Worm (Caenorhabditis elegans) whole organism, L3 larva: ENCODE results near the gene ptp-3.
A peak's percentile ranks its signal among the peaks of the same experiment; 100 is the strongest.

Experiments
- ZK546.5 ChIP-seq: sonication (generic microtip); optimal IDR thresholded peaks from 2 replicates; lab custom pipeline; 2017; ENCODE audit warnings: missing biosample characterization, missing genetic modification characterization
- ama-1 ChIP-seq: fragments of 150-350 bp; optimal IDR thresholded peaks from 2 replicates; lab custom pipeline; 2018
- ceh-16 ChIP-seq: sonication (generic microtip); optimal IDR thresholded peaks from 2 replicates; lab custom pipeline; 2017; ENCODE audit warnings: missing biosample characterization, missing genetic modification characterization
- ceh-28 ChIP-seq: fragments of 150-350 bp; optimal IDR thresholded peaks from 2 replicates; lab custom pipeline; 2014; ENCODE audit warnings: missing biosample characterization, missing genetic modification reagents, missing genetic modification characterization
- ceh-82 ChIP-seq: fragments of 150-350 bp; optimal IDR thresholded peaks from 2 replicates; lab custom pipeline; 2014; ENCODE audit warnings: missing biosample characterization, missing genetic modification characterization
- daf-12 ChIP-seq: fragments of 150-350 bp; optimal IDR thresholded peaks from 2 replicates; lab custom pipeline; 2014; ENCODE audit warnings: missing biosample characterization, missing genetic modification reagents, missing genetic modification characterization
- egl-5 ChIP-seq: fragments of 150-350 bp; optimal IDR thresholded peaks from 2 replicates; lab custom pipeline; 2017; ENCODE audit warnings: missing biosample characterization, missing genetic modification reagents, missing genetic modification characterization, inconsistent platforms
- elt-2 ChIP-seq: sonication (generic microtip); optimal IDR thresholded peaks from 2 replicates; lab custom pipeline; 2016; ENCODE audit warnings: missing genetic modification reagents, mild to moderate bottlenecking, missing genetic modification characterization, missing compliant biosample characterization
- elt-3 ChIP-seq, 3 experiments: fragments of 150-350 bp in 1 of 3; sonication (generic microtip) in 2 of 3; optimal IDR thresholded peaks; 2 replicates in 2 of 3; 4 replicates in 1 of 3; lab custom pipeline; 2014 to 2017; ENCODE audit warnings: missing biosample characterization in 3 of 3, missing genetic modification characterization in 3 of 3
- eor-1 ChIP-seq, 2 experiments: fragments of 150-350 bp; optimal IDR thresholded peaks; 2 replicates each; lab custom pipeline; 2014 to 2018; ENCODE audit warnings: missing biosample characterization in 2 of 2, missing genetic modification characterization in 2 of 2
- fos-1 ChIP-seq: fragments of 150-350 bp; optimal IDR thresholded peaks from 2 replicates; lab custom pipeline; 2014; ENCODE audit warnings: missing biosample characterization, missing genetic modification characterization
- jun-1 ChIP-seq: fragments of 150-350 bp; optimal IDR thresholded peaks from 2 replicates; lab custom pipeline; 2014; ENCODE audit warnings: missing biosample characterization, missing genetic modification reagents, missing genetic modification characterization
- lin-15B ChIP-seq: fragments of 150-350 bp; optimal IDR thresholded peaks from 2 replicates; lab custom pipeline; 2014; ENCODE audit warnings: missing biosample characterization, missing genetic modification characterization
- lsy-12 ChIP-seq: sonication (generic microtip); optimal IDR thresholded peaks from 2 replicates; lab custom pipeline; 2016; ENCODE audit warnings: mild to moderate bottlenecking, missing genetic modification characterization, missing compliant biosample characterization
- mdl-1 ChIP-seq: fragments of 150-350 bp; optimal IDR thresholded peaks from 2 replicates; lab custom pipeline; 2014; ENCODE audit warnings: missing biosample characterization, missing genetic modification characterization
- nfya-1 ChIP-seq: sonication (generic microtip); optimal IDR thresholded peaks from 2 replicates; lab custom pipeline; 2017; ENCODE audit warnings: missing genetic modification characterization, mild to moderate bottlenecking, missing compliant biosample characterization, antibody characterized with exemption, moderate library complexity; ENCODE audit not compliant: insufficient read depth
- nhr-11 ChIP-seq: fragments of 150-350 bp; optimal IDR thresholded peaks from 2 replicates; lab custom pipeline; 2014; ENCODE audit warnings: missing biosample characterization, missing genetic modification characterization
- nhr-23 ChIP-seq: fragments of 150-350 bp; optimal IDR thresholded peaks from 2 replicates; lab custom pipeline; 2014; ENCODE audit warnings: missing biosample characterization, missing genetic modification reagents, missing genetic modification characterization
- nhr-237 ChIP-seq: fragments of 150-350 bp; optimal IDR thresholded peaks from 2 replicates; lab custom pipeline; 2014; ENCODE audit warnings: missing biosample characterization, missing genetic modification characterization
- nhr-25 ChIP-seq: sonication (generic microtip); optimal IDR thresholded peaks from 2 replicates; lab custom pipeline; 2017; ENCODE audit warnings: missing biosample characterization, missing genetic modification characterization
- nhr-43 ChIP-seq: sonication (generic microtip); optimal IDR thresholded peaks from 2 replicates; lab custom pipeline; 2016; ENCODE audit warnings: mild to moderate bottlenecking, missing genetic modification characterization, missing compliant biosample characterization; ENCODE audit not compliant: poor library complexity, severe bottlenecking
- nhr-77 ChIP-seq: fragments of 150-350 bp; optimal IDR thresholded peaks from 2 replicates; lab custom pipeline; 2014; ENCODE audit warnings: missing biosample characterization, missing genetic modification characterization
- pha-4 ChIP-seq: fragments of 150-350 bp; optimal IDR thresholded peaks from 2 replicates; lab custom pipeline; 2014; ENCODE audit warnings: missing biosample characterization, missing genetic modification reagents, missing genetic modification characterization
- pqm-1 ChIP-seq: fragments of 150-350 bp; optimal IDR thresholded peaks from 2 replicates; lab custom pipeline; 2017; ENCODE audit warnings: missing biosample characterization, missing genetic modification characterization, inconsistent platforms
- sea-2 ChIP-seq: fragments of 150-350 bp; sonication (generic microtip); optimal IDR thresholded peaks from 4 replicates; lab custom pipeline; 2014; ENCODE audit warnings: missing biosample characterization, missing genetic modification reagents, missing genetic modification characterization
- skn-1 ChIP-seq: fragments of 150-350 bp; optimal IDR thresholded peaks from 2 replicates; lab custom pipeline; 2014; ENCODE audit warnings: missing biosample characterization, missing genetic modification characterization
- tbx-2 ChIP-seq: sonication (generic microtip); optimal IDR thresholded peaks from 2 replicates; lab custom pipeline; 2016; ENCODE audit warnings: mild to moderate bottlenecking, missing genetic modification characterization, missing compliant biosample characterization
- unc-39 ChIP-seq: sonication (generic microtip); optimal IDR thresholded peaks from 4 replicates; lab custom pipeline; 2017; ENCODE audit warnings: missing biosample characterization, missing genetic modification characterization
- unc-62 ChIP-seq: fragments of 150-350 bp; sonication (generic microtip); optimal IDR thresholded peaks from 4 replicates; lab custom pipeline; 2014; ENCODE audit warnings: missing biosample characterization, missing genetic modification reagents, missing genetic modification characterization
- zag-1 ChIP-seq: fragments of 150-350 bp; optimal IDR thresholded peaks from 2 replicates; lab custom pipeline; 2014; ENCODE audit warnings: missing biosample characterization, missing genetic modification characterization

ptp-3 gene

DNA sequence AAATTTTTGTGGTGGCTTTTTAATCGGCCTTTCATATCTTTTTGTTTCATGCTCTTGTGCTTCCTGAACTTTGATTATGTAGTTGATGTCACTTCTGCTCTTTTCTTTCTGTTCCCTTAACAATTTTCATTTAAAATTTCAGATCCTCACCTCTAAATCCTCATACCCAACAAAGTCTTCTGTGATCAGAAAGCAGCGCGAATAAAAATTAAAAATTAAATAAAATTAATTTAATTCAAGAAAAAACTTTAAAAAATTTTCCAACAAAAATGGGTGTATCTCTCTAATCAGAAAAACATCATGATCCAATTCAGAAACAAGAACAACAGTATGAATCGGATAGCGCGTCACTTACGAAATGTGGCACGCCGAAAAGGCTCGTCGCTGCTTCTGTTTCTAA is at the start of gene ptp-3:
TSS of gene ptp-3 (plus strand) at position 301 of the 400 bp plus-strand sequence.
- TF ChIP-seq unc-62 (GFP tag; lab: Kevin White, UChicago) (no peak), ceh-82 (tag; lab: Kevin White, UChicago) (no peak)

DNA sequence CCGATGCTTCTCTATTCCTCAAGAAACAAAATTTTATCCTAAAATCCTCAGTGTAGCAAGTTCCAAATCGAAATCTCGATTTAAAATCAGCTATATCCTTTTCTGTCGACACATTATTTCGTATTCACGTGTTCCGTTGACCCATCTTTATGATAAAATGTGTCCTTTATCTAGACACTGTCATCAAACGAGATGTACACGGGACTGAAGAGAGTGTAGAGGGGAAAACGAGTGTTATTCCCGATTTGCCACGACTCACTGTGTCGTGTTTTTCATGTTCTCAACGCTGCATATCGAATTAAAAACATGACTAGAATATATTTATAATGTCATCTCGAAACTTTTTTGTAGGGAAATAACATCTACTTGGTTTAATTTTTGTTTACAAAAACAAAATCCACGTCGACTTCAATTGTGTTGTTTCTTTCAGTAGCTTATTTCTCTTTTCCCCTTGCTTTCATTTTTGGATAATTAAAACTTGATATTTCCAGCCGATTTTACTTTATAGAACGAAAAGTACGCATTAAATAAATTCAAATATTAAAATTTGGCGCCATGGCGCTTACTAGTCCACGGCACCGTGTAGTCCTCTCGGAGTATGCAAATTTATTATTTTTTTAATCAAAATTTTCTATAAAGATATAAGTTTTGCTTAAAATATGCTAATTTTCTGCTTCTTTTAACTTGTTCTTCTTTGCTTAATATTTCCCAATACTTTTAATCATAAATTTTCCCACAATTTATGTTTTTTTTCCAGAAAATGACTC is 49.4 kb upstream of the ptp-3 start, which contains the start of gene metr-1:
TSS of gene metr-1 (plus strand) at position 758 of the 767 bp plus-strand sequence.
- TF ChIP-seq nhr-43 (tag; lab: Kevin White, UChicago): peak; percentile 46
- TF ChIP-seq lin-15B: peak; percentile 20
- TF ChIP-seq pha-4: no peak
- no peak for TF ChIP-seq lsy-12
- no peak for TF ChIP-seq nhr-11 (tag; lab: Kevin White, UChicago)
- TF ChIP-seq nfya-1: peak; percentile 7
- TF ChIP-seq skn-1: no peak
- TF ChIP-seq elt-2 (tag; lab: Kevin White, UChicago): peak; percentile 68
- TF ChIP-seq ceh-16 (tag; lab: Kevin White, UChicago): no peak
- TF ChIP-seq nhr-23 (tag; lab: Kevin White, UChicago): peak; percentile 52
- peak in 1 of 3 experiments; percentile 20 for TF ChIP-seq elt-3 (tag; optimal IDR thresholded peaks at IDR 0.05; lab: Kevin White, UChicago)
- TF ChIP-seq mdl-1 (tag; lab: Kevin White, UChicago): no peak
- TF ChIP-seq nhr-25 (tag; lab: Kevin White, UChicago): peak; percentile 46

DNA sequence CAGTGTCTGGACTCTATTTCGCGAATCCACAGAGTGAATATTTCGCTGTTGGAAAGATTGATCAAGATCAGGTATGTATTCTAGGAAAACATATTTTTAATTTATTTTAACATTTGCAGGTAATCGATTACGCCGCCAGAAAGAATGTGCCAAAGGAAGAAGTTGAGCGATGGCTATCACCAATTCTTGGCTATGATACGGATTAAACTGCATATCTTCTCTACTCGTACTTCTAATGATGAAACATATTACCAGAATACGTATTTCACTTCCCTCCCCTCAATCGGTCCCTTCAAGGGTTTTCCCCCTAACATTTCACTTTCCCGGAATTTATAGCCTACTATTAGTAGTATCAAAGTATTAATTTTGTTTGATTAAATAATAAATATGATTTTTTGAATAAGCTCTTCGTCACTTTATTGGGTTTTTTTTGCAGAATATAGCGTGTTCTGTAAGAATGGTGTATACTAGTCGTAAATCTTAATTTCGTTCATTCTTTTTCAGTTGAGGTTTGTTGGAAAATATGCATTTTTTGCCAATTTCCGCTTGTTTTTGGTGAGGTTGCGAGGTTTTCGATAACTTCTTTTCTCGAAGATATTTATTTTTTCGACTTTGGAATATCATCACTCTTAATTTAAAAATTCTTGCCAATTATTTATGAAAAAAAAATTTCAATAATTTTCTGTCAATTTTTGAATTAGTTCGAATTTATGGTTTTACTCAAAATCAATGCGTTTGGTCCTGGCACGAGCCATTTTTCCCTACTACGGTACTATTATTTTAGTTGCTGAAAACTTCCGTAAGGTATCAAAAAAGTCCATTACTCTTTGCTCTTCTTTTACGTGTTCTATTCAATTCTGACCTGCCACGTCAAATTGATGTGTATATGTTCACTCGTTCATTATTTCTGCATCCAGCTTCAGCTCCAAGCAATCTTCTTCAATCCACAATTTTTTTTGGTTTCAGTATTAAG is 44.4 kb upstream of the ptp-3 start:
- peak; percentile 62 for TF ChIP-seq nhr-43 (tag; lab: Kevin White, UChicago)
- TF ChIP-seq lsy-12: peak; percentile 13
- no peak for TF ChIP-seq eor-1 (tag; optimal IDR thresholded peaks at IDR 0.05; lab: Kevin White, UChicago)

DNA sequence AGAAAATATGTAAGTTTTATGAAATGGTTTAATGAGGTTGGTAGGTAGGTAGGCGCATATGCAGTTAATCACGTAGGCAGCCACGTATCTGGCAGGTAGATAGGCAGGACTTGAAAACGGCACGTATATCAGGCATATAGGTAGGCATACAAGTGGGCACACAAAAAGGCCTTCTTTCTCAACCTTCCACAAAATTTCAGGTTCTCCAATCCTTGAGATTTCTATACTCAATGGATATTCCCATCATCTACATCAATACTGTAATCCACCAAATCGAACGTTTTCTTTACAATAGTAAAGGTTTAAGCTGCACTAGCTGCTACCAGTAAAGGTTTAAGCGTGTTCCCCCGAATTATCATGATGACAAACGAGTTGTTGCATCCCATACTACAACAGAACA is 43.0 kb upstream of the ptp-3 start:
- TF ChIP-seq zag-1 (no peak), jun-1 (tag; lab: Kevin White, UChicago) (no peak), ama-1 (lab: Kevin White, UChicago) (no peak), ZK546.5 (tag; lab: Kevin White, UChicago) (no peak), sea-2 (GFP tag; lab: Kevin White, UChicago) (no peak), unc-62 (GFP tag; lab: Kevin White, UChicago) (no peak), egl-5 (tag; lab: Kevin White, UChicago) (no peak), daf-12 (no peak), eor-1 (tag; optimal IDR thresholded peaks at IDR 0.05; lab: Kevin White, UChicago) (no peak), tbx-2 (tag; lab: Kevin White, UChicago) (no peak), pqm-1 (no peak), lin-15B (no peak), nhr-77 (tag; lab: Kevin White, UChicago) (no peak), ceh-82 (tag; lab: Kevin White, UChicago) (no peak), nhr-237 (tag; lab: Kevin White, UChicago) (no peak), ceh-28 (tag; lab: Kevin White, UChicago) (no peak), unc-39 (tag; lab: Kevin White, UChicago) (no peak)

DNA sequence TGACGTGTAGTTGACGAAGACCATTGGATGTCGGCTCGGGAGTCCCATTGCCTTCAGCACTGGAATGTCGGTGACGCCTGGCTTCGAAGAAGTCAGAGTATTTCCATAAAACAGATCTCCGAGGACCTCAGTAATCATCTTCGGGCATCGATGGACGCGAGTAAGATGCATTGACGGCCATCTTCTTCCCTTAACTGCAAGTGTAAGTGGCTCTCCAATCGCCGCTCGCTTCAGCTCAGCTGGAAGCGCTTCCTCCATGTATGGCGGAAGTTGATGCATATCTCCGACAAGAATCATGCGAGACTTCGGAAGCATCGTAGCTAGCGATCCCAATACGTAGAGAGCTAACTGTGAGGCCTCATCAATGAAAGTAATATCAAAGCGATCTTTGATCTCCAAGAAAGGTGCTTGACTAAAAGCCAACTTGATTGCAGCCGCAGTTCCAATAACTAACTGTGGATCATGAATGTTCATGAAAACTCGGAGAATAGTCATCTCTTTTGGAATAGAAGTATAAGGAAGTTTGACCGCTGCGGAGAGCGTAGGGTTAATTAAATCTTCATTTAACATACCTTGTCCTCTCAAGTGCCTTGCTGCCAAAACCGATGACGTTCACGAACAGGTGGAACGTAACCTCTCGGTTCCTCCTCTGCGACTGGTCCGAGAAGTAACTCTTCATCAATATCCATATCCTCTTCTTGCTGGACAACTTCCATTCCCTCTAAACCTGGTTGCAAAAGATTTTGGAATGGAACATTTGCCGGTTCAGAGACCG is 41.2 kb upstream of the ptp-3 start:
- TF ChIP-seq fos-1 (tag; lab: Kevin White, UChicago): no peak
